Worm (Caenorhabditis elegans) whole organism, L1 larva: ENCODE data around the gene T25B9.5.

Source experiments
- aly-2 ChIP-seq: fragments of 150-350 bp; optimal IDR thresholded peaks from 2 replicates; lab custom pipeline; 2014; ENCODE audit warnings: missing biosample characterization, missing genetic modification characterization
- lir-3 ChIP-seq: sonication (generic microtip); optimal IDR thresholded peaks from 2 replicates; lab custom pipeline; 2016; ENCODE audit warnings: mild to moderate bottlenecking, missing genetic modification characterization, moderate library complexity, missing compliant biosample characterization; ENCODE audit not compliant: poor library complexity
- nhr-90 ChIP-seq: sonication (generic microtip); optimal IDR thresholded peaks from 2 replicates; lab custom pipeline; 2016; ENCODE audit warnings: mild to moderate bottlenecking, missing genetic modification characterization, missing compliant biosample characterization; ENCODE audit not compliant: poor library complexity

- TF ChIP-seq aly-2 (no peak), nhr-90 (no peak), lir-3 (no peak)
Observed at ce11 chrIV:10795678-10796077, 41.1 kb upstream of the T25B9.5 start.
